Fruit fly (Drosophila melanogaster) whole organism, adult: ENCODE data around the gene CG34298.

Experiments used
- cnc ChIP-seq, 2 experiments: fragments of >200 bp; optimal IDR thresholded peaks; 2 replicates each; lab custom pipeline; 2017
- kay ChIP-seq: fragments of 200-800 bp; sonication (Bioruptor generic); peaks from one replicate; lab custom pipeline; 2016; ENCODE audit warnings: missing biosample characterization, missing genetic modification characterization, borderline replicate concordance

- no peak for TF ChIP-seq cnc (optimal IDR thresholded peaks at IDR 0.05; lab: Kevin White, UChicago)
- TF ChIP-seq kay: no peak
These were observed at the start of gene CG34298 for dm6 chr3R:29999495-29999894.
